Worm (Caenorhabditis elegans) whole organism, L2 larva: ENCODE data around the gene F49F1.7.

Experiments used
- aly-2 ChIP-seq: fragments of 150-350 bp; optimal IDR thresholded peaks from 2 replicates; lab custom pipeline; 2014; ENCODE audit warnings: missing biosample characterization, missing genetic modification characterization
- lin-39 ChIP-seq: fragments of 150-350 bp; optimal IDR thresholded peaks from 2 replicates; lab custom pipeline; 2014; ENCODE audit warnings: missing biosample characterization, missing genetic modification reagents, missing genetic modification characterization
- mdl-1 ChIP-seq, 2 experiments: fragments of 150-350 bp in 1 of 2; sonication (generic microtip) in 1 of 2; optimal IDR thresholded peaks; 2 replicates each; lab custom pipeline; 2017; ENCODE audit warnings: missing biosample characterization in 2 of 2, missing genetic modification characterization in 2 of 2
- nhr-11 ChIP-seq: fragments of 150-350 bp; optimal IDR thresholded peaks from 2 replicates; lab custom pipeline; 2014; ENCODE audit warnings: missing biosample characterization, missing genetic modification characterization
- nhr-12 ChIP-seq: fragments of 150-350 bp; optimal IDR thresholded peaks from 2 replicates; lab custom pipeline; 2014; ENCODE audit warnings: missing biosample characterization, missing genetic modification characterization
- peb-1 ChIP-seq: fragments of 150-350 bp; optimal IDR thresholded peaks from 2 replicates; lab custom pipeline; 2014; ENCODE audit warnings: missing biosample characterization, missing genetic modification characterization
- unc-62 ChIP-seq: fragments of 150-350 bp; optimal IDR thresholded peaks from 2 replicates; lab custom pipeline; 2014; ENCODE audit warnings: missing biosample characterization, missing genetic modification reagents, missing genetic modification characterization
- ztf-4 ChIP-seq: fragments of 150-350 bp; optimal IDR thresholded peaks from 2 replicates; lab custom pipeline; 2014; ENCODE audit warnings: missing biosample characterization, missing genetic modification characterization

DNA sequence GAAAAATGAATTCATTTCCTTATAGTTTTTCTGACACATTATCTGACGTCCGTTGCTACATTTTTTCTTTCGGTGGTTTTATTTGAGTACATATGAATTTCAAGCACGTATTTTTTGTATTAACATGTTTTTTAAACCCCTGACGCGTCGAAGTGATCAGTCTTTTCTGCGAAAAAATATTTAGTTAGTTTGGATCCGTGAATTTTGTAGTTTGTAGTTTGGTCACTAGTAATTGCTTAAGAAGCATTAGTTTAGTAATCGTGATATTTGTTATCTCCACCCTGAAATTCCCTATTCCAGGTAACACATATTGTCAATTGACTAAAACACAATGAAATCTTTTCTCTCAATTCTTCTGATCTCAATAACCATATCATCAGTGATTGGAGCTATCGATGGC lies 16.8 kb downstream of the F49F1.7 start, which contains the start of gene C35B1.7:
- TF ChIP-seq nhr-11 (tag; lab: Kevin White, UChicago), result no peak
- TF ChIP-seq peb-1 (tag; lab: Kevin White, UChicago), result no peak
- TF ChIP-seq unc-62 (GFP tag; lab: Kevin White, UChicago), result no peak
- TF ChIP-seq ztf-4 (tag; lab: Kevin White, UChicago), result no peak
- TF ChIP-seq mdl-1 (tag; optimal IDR thresholded peaks at IDR 0.05; lab: Kevin White, UChicago), result no peak
- TF ChIP-seq aly-2 (tag; lab: Kevin White, UChicago), result no peak
- no peak for TF ChIP-seq lin-39 (tag; lab: Kevin White, UChicago)
- no peak for TF ChIP-seq nhr-12 (tag; lab: Kevin White, UChicago)
